Worm (Caenorhabditis elegans): ENCODE measurements around the gene C31C9.6.
A peak's percentile ranks its signal among the peaks of the same experiment; 100 is the strongest.
"Not testable (repeated sequence)": the region's sequence is repeated elsewhere in the genome, so short reads cannot be mapped to it uniquely, and the experiment has no call there.

The C31C9.6 gene

ce11 chrII:13661990-13662389 is at the start of gene C31C9.6:
TSS of gene C31C9.6 (minus strand) at chrII:13662090.
- not testable (repeated sequence) for TF ChIP-seq zag-1 (tag; optimal IDR thresholded peaks at IDR 0.05); ceh-16 (tag; optimal IDR thresholded peaks at IDR 0.05); blmp-1 (tag; optimal IDR thresholded peaks at IDR 0.05; ENCODE audit: insufficient read depth)

- TF ChIP-seq mdl-1 (tag; optimal IDR thresholded peaks at IDR 0.05), result no peak
- no peak for TF ChIP-seq ceh-82 (tag; optimal IDR thresholded peaks at IDR 0.05)
- no peak for TF ChIP-seq lin-13 (GFP tag; optimal IDR thresholded peaks at IDR 0.05)
- TF ChIP-seq sma-3 (GFP tag; optimal IDR thresholded peaks at IDR 0.05), result no peak
- no peak for TF ChIP-seq C34F6.9 (tag; optimal IDR thresholded peaks at IDR 0.05)
- TF ChIP-seq ZK546.5 (tag; optimal IDR thresholded peaks at IDR 0.05), result no peak
- no peak for TF ChIP-seq ztf-4 (tag; optimal IDR thresholded peaks at IDR 0.05)
- no peak for TF ChIP-seq snpc-4 (tag; optimal IDR thresholded peaks at IDR 0.05)
- TF ChIP-seq lin-39 (tag; optimal IDR thresholded peaks at IDR 0.05), result no peak
- peak; percentile 6 for TF ChIP-seq sma-9 (GFP tag; optimal IDR thresholded peaks at IDR 0.05)
- no peak for TF ChIP-seq sma-9 (tag; optimal IDR thresholded peaks at IDR 0.05)
- TF ChIP-seq fos-1 (tag; optimal IDR thresholded peaks at IDR 0.05), result peak; percentile 40
- no peak for TF ChIP-seq nhr-25 (tag; optimal IDR thresholded peaks at IDR 0.05)
- no peak for TF ChIP-seq elt-3 (tag; optimal IDR thresholded peaks at IDR 0.05)
- TF ChIP-seq nhr-129 (tag; optimal IDR thresholded peaks at IDR 0.05), result no peak
- no peak for TF ChIP-seq Y55F3AM.14 (GFP tag; optimal IDR thresholded peaks at IDR 0.05)
- no peak for TF ChIP-seq lsy-2 (tag; optimal IDR thresholded peaks at IDR 0.05)
Measured at ce11 chrII:13711493-13712055, 49.7 kb upstream of the C31C9.6 start.

DNA sequence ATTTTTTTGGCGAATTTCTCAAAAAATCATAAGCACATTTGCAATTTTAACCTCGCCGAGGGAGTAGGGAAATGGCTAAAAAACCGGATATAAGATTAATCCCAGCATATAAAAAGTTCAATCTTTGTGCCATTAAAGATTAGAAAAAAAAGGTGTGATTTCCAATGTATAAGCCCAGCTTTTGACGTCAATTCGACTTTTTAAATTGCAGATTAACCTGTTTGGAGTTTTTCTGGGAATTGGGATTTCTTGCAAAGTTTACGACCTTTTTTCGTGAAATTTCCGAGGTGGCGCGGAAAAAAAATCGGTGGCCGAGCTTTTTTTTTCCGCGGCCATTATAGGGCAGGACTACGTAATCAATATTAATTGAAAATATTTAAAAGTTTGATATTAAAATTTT is 35.8 kb upstream of the C31C9.6 start:
- TF ChIP-seq dmd-4 (tag; optimal IDR thresholded peaks at IDR 0.05) (no peak), gmeb-1 (tag; optimal IDR thresholded peaks at IDR 0.05) (no peak), skn-1 (tag; optimal IDR thresholded peaks at IDR 0.05) (no peak), aly-2 (tag; optimal IDR thresholded peaks at IDR 0.05) (no peak), lin-39 (tag; optimal IDR thresholded peaks at IDR 0.05) (no peak), nhr-237 (tag; optimal IDR thresholded peaks at IDR 0.05) (no peak), sma-9 (GFP tag; optimal IDR thresholded peaks at IDR 0.05) (no peak), sma-9 (tag; optimal IDR thresholded peaks at IDR 0.05) (no peak), ceh-82 (tag; optimal IDR thresholded peaks at IDR 0.05) (no peak), lin-13 (GFP tag; optimal IDR thresholded peaks at IDR 0.05) (no peak), Y55F3AM.14 (GFP tag; optimal IDR thresholded peaks at IDR 0.05) (no peak), sma-3 (GFP tag; optimal IDR thresholded peaks at IDR 0.05) (no peak), snpc-4 (tag; optimal IDR thresholded peaks at IDR 0.05) (no peak), fos-1 (tag; optimal IDR thresholded peaks at IDR 0.05) (no peak)

- TF ChIP-seq F13H6.1 (tag; optimal IDR thresholded peaks at IDR 0.05) (no peak), fos-1 (tag; optimal IDR thresholded peaks at IDR 0.05) (peak; percentile 26)
Measured at ce11 chrII:13695343-13696332, 33.7 kb upstream of the C31C9.6 start, which contains the start of gene kqt-3. TSS of gene kqt-3 (plus strand) at chrII:13696282.

DNA sequence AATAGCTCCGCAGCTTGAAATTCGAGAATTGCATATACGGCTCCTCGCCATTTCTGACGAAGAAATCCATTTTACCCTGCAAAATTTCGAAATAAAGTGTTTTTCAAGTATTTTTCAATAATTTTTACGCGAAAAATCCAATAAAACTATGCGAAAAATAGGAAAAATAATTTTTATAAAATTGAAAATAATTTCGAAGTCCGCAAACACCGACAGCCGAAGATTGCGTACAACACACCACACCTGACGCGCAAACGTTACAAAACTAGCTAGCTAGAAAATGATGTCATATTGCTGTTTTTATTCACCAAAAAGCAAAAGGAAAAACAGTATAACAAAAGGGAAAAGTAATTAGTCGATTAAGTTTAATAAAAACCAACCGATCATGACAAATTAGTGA is 32.8 kb upstream of the C31C9.6 start, which contains the start of gene rpoa-1:
Gene rpoa-1, minus strand, starts transcription at position 84 of the 400 bp plus-strand sequence.
- TF ChIP-seq fos-1 (tag; optimal IDR thresholded peaks at IDR 0.05) (peak; percentile 0), R02D3.7 (tag; optimal IDR thresholded peaks at IDR 0.05) (no peak), blmp-1 (tag; optimal IDR thresholded peaks at IDR 0.05; ENCODE audit: insufficient read depth) (no peak), mab-5 (tag; optimal IDR thresholded peaks at IDR 0.05) (no peak), lsy-2 (tag; optimal IDR thresholded peaks at IDR 0.05) (peak in 1 of 2 experiments; percentile 70), unc-55 (GFP tag; optimal IDR thresholded peaks at IDR 0.05) (peak; percentile 44), gmeb-1 (tag; optimal IDR thresholded peaks at IDR 0.05) (peak; percentile 25), C34F6.9 (tag; optimal IDR thresholded peaks at IDR 0.05) (peak; percentile 46)

ce11 chrII:13685581-13685980 is 23.7 kb upstream of the C31C9.6 start:
- TF ChIP-seq ceh-16 (tag; optimal IDR thresholded peaks at IDR 0.05) (no peak), ztf-11 (tag; optimal IDR thresholded peaks at IDR 0.05) (no peak)

All from whole organism, L2 larva.